Fruit fly (Drosophila melanogaster) whole organism, embryonic: ENCODE measurements around the gene CG6693.

ENCODE experiments used
- Adf1 ChIP-seq: fragments of 200-800 bp; sonication (Bioruptor generic); IDR thresholded peaks from 2 replicates; pipeline ENCODE4 v1.3.6; 2022; ENCODE audit warnings: missing biosample characterization, missing genetic modification characterization
- CG10267 ChIP-seq: fragments of 200-800 bp; sonication (Bioruptor generic); optimal IDR thresholded peaks from 2 replicates; lab custom pipeline; 2018; ENCODE audit warnings: missing biosample characterization, mild to moderate bottlenecking, missing genetic modification characterization, moderate library complexity
- CG11560 ChIP-seq: fragments of 200-800 bp; sonication (Bioruptor generic); IDR thresholded peaks from 3 replicates; pipeline ENCODE4 v1.3.6; 2022; ENCODE audit warnings: missing biosample characterization, missing genetic modification characterization
- CG12391 ChIP-seq: fragments of 200-800 bp; sonication (Bioruptor generic); optimal IDR thresholded peaks from 3 replicates; lab custom pipeline; 2018; ENCODE audit warnings: missing biosample characterization, mild to moderate bottlenecking, missing genetic modification characterization, moderate library complexity
- CG13287 ChIP-seq: fragments of 200-800 bp; sonication (Bioruptor generic); IDR thresholded peaks from 2 replicates; pipeline ENCODE4 v1.3.6; 2022; ENCODE audit warnings: missing biosample characterization, missing genetic modification characterization; ENCODE audit not compliant: partially characterized antibody
- CG14441 ChIP-seq: fragments of 200-800 bp; sonication (Bioruptor generic); IDR thresholded peaks from 2 replicates; pipeline ENCODE4 v1.3.6; 2022; ENCODE audit warnings: missing biosample characterization, missing genetic modification characterization
- CG14667 ChIP-seq: fragments of 200-800 bp; sonication (Bioruptor generic); IDR thresholded peaks from 2 replicates; pipeline ENCODE4 v1.3.6; 2022; ENCODE audit warnings: missing biosample characterization, missing genetic modification characterization
- CG15696 ChIP-seq: fragments of 200-800 bp; sonication (Bioruptor generic); optimal IDR thresholded peaks from 2 replicates; lab custom pipeline; 2019; ENCODE audit warnings: missing biosample characterization, mild to moderate bottlenecking, missing genetic modification characterization, moderate library complexity
- CG16779 ChIP-seq: fragments of 200-800 bp; sonication (Bioruptor generic); IDR thresholded peaks from 2 replicates; pipeline ENCODE4 v1.3.6; 2022; ENCODE audit warnings: missing biosample characterization, missing genetic modification characterization
- CG18011 ChIP-seq: fragments of 200-800 bp; sonication (Bioruptor generic); optimal IDR thresholded peaks from 2 replicates; lab custom pipeline; 2017; ENCODE audit warnings: missing biosample characterization, missing genetic modification characterization, mild to moderate bottlenecking, moderate library complexity, missing genotype
- CG18262 ChIP-seq: fragments of 200-800 bp; optimal IDR thresholded peaks from 3 replicates; lab custom pipeline; 2019; ENCODE audit warnings: missing biosample characterization, mild to moderate bottlenecking, missing genetic modification characterization, moderate library complexity
- CG3281 ChIP-seq: fragments of 200-800 bp; sonication (Bioruptor generic); optimal IDR thresholded peaks from 3 replicates; lab custom pipeline; 2017; ENCODE audit warnings: missing biosample characterization, mild to moderate bottlenecking, missing genetic modification characterization
- CG3726 ChIP-seq: fragments of 200-800 bp; sonication (Bioruptor generic); IDR thresholded peaks from 3 replicates; pipeline ENCODE4, ENCODE4 v1.3.6; 2022; ENCODE audit warnings: missing biosample characterization, missing genetic modification characterization
- CG6654 ChIP-seq: fragments of 200-800 bp; sonication (Bioruptor generic); optimal IDR thresholded peaks from 2 replicates; lab custom pipeline; 2017; ENCODE audit warnings: missing biosample characterization, mild to moderate bottlenecking, missing genetic modification characterization
- CG7963 ChIP-seq: fragments of 200-800 bp; sonication (Bioruptor generic); IDR thresholded peaks from 3 replicates; pipeline ENCODE4 v1.3.6; 2022; ENCODE audit warnings: missing biosample characterization, missing genetic modification characterization; ENCODE audit not compliant: partially characterized antibody
- CG8388 ChIP-seq: fragments of 200-800 bp; sonication (Bioruptor generic); optimal IDR thresholded peaks from 2 replicates; lab custom pipeline; 2019; ENCODE audit warnings: missing biosample characterization, mild to moderate bottlenecking, missing genetic modification characterization, moderate library complexity
- CG8924 ChIP-seq: fragments of 200-800 bp; optimal IDR thresholded peaks from 3 replicates; lab custom pipeline; 2019; ENCODE audit warnings: missing biosample characterization, mild to moderate bottlenecking, missing genetic modification characterization, moderate library complexity
- CG9437 ChIP-seq: fragments of 200-800 bp; sonication (Bioruptor generic); optimal IDR thresholded peaks from 2 replicates; lab custom pipeline; 2018; ENCODE audit warnings: missing biosample characterization, mild to moderate bottlenecking, missing genetic modification characterization
- CG9727 ChIP-seq: fragments of 200-800 bp; sonication (Bioruptor generic); optimal IDR thresholded peaks from 3 replicates; lab custom pipeline; 2017; ENCODE audit warnings: missing biosample characterization, mild to moderate bottlenecking, missing genetic modification characterization
- Camta ChIP-seq: fragments of 200-800 bp; sonication (Bioruptor generic); optimal IDR thresholded peaks from 2 replicates; lab custom pipeline; 2016; ENCODE audit warnings: missing biosample characterization, missing genetic modification characterization
- CkIIα-i1 ChIP-seq: fragments of 200-800 bp; sonication (Bioruptor generic); IDR thresholded peaks from 2 replicates; pipeline ENCODE4 v1.3.6; 2022; ENCODE audit warnings: missing biosample characterization, missing genetic modification characterization
- Dll ChIP-seq: fragments of 200-800 bp; sonication (Bioruptor generic); IDR thresholded peaks from 4 replicates; pipeline ENCODE4 v1.3.6; 2022; ENCODE audit warnings: missing biosample characterization, missing genetic modification characterization; ENCODE audit not compliant: partially characterized antibody
- Ets65A ChIP-seq: fragments of 200-800 bp; sonication (Bioruptor generic); peaks from one replicate; lab custom pipeline; 2016; ENCODE audit warnings: missing biosample characterization, missing genetic modification characterization
- HLH3B ChIP-seq: fragments of 200-800 bp; sonication (Bioruptor generic); IDR thresholded peaks from 2 replicates; pipeline ENCODE4 v1.3.6; 2022; ENCODE audit warnings: missing biosample characterization, missing genetic modification characterization
- HmgZ ChIP-seq: fragments of 200-800 bp; sonication (Bioruptor generic); optimal IDR thresholded peaks from 2 replicates; lab custom pipeline; 2018; ENCODE audit warnings: missing biosample characterization, mild to moderate bottlenecking, missing genetic modification characterization
- Hr39 ChIP-seq: fragments of >200 bp; optimal IDR thresholded peaks from 2 replicates; lab custom pipeline; 2017
- Ravus ChIP-seq: fragments of 200-800 bp; sonication (Bioruptor generic); IDR thresholded peaks from 2 replicates; pipeline ENCODE4 v1.3.6; 2022; ENCODE audit warnings: missing biosample characterization, missing genetic modification characterization
- Sox100B ChIP-seq: fragments of 200-800 bp; sonication (Bioruptor generic); optimal IDR thresholded peaks from 3 replicates; lab custom pipeline; 2018; ENCODE audit warnings: missing biosample characterization, mild to moderate bottlenecking, missing genetic modification characterization
- Sox102F ChIP-seq: fragments of 200-800 bp; sonication (Bioruptor generic); optimal IDR thresholded peaks from 2 replicates; lab custom pipeline; 2018; ENCODE audit warnings: missing biosample characterization, mild to moderate bottlenecking, missing genetic modification characterization, moderate library complexity
- Ssrp ChIP-seq: fragments of 200-800 bp; sonication (Bioruptor generic); optimal IDR thresholded peaks from 2 replicates; lab custom pipeline; 2018; ENCODE audit warnings: missing biosample characterization, mild to moderate bottlenecking, missing genetic modification characterization, moderate library complexity
- az2 ChIP-seq: fragments of 200-800 bp; sonication (Bioruptor generic); optimal IDR thresholded peaks from 3 replicates; lab custom pipeline; 2016; ENCODE audit warnings: missing biosample characterization, missing genetic modification characterization
- bowl ChIP-seq: fragments of 200-800 bp; sonication (Bioruptor generic); IDR thresholded peaks from 2 replicates; pipeline ENCODE4 v1.3.6; 2022; ENCODE audit warnings: missing biosample characterization, missing genetic modification characterization
- dimm ChIP-seq: fragments of 200-800 bp; sonication (Bioruptor generic); IDR thresholded peaks from 2 replicates; pipeline ENCODE4 v1.3.6; 2022; ENCODE audit warnings: missing biosample characterization, missing genetic modification characterization
- dm ChIP-seq: fragments of 200-800 bp; sonication (Bioruptor generic); optimal IDR thresholded peaks from 3 replicates; lab custom pipeline; 2016; ENCODE audit warnings: missing biosample characterization, missing genetic modification characterization
- dmrt99B ChIP-seq: fragments of 200-800 bp; sonication (Bioruptor generic); optimal IDR thresholded peaks from 2 replicates; lab custom pipeline; 2018; ENCODE audit warnings: missing biosample characterization, mild to moderate bottlenecking, missing genetic modification characterization, moderate library complexity
- ftz-f1 ChIP-seq: fragments of 200-800 bp; sonication (Bioruptor generic); optimal IDR thresholded peaks from 2 replicates; lab custom pipeline; 2016; ENCODE audit warnings: missing biosample characterization, missing genetic modification characterization
- gro ChIP-seq: fragments of 200-800 bp; sonication (Bioruptor generic); optimal IDR thresholded peaks from 2 replicates; lab custom pipeline; 2016; ENCODE audit warnings: missing biosample characterization, missing genetic modification characterization
- h ChIP-seq: fragments of >200 bp; optimal IDR thresholded peaks from 2 replicates; lab custom pipeline; 2017
- hbn ChIP-seq: fragments of 200-800 bp; sonication (Bioruptor generic); IDR thresholded peaks from 2 replicates; pipeline ENCODE4 v1.3.6; 2022; ENCODE audit warnings: missing biosample characterization, missing genetic modification characterization; ENCODE audit not compliant: partially characterized antibody
- kah ChIP-seq: fragments of 200-800 bp; sonication (Bioruptor generic); optimal IDR thresholded peaks from 2 replicates; lab custom pipeline; 2018; ENCODE audit warnings: missing biosample characterization, mild to moderate bottlenecking, missing genetic modification characterization
- luna ChIP-seq: fragments of 200-800 bp; sonication (Bioruptor generic); optimal IDR thresholded peaks from 2 replicates; lab custom pipeline; 2016; ENCODE audit warnings: missing biosample characterization, missing genetic modification characterization
- otp ChIP-seq: fragments of 200-800 bp; sonication (Bioruptor generic); IDR thresholded peaks from 3 replicates; pipeline ENCODE4, ENCODE4 v1.3.6; 2022; ENCODE audit warnings: missing biosample characterization, missing genetic modification characterization
- pum ChIP-seq: fragments of 200-800 bp; sonication (Bioruptor generic); optimal IDR thresholded peaks from 2 replicates; lab custom pipeline; 2016; ENCODE audit warnings: missing biosample characterization, missing genetic modification characterization
- sens-2 ChIP-seq: fragments of 200-800 bp; sonication (Bioruptor generic); IDR thresholded peaks from 2 replicates; pipeline ENCODE4 v1.3.6; 2022; ENCODE audit warnings: missing biosample characterization, missing genetic modification characterization
- sr ChIP-seq: fragments of 200-800 bp; sonication (Bioruptor generic); IDR thresholded peaks from 3 replicates; pipeline ENCODE4 v1.3.6; 2022; ENCODE audit warnings: missing biosample characterization, missing genetic modification characterization
- tup ChIP-seq: fragments of 200-800 bp; sonication (Bioruptor generic); optimal IDR thresholded peaks from 2 replicates; lab custom pipeline; 2016; ENCODE audit warnings: missing biosample characterization, mild to moderate bottlenecking, missing genetic modification characterization, moderate library complexity
- unc-4 ChIP-seq: fragments of 200-800 bp; sonication (Bioruptor generic); IDR thresholded peaks from 2 replicates; pipeline ENCODE4 v1.3.6; 2022; ENCODE audit warnings: missing biosample characterization, missing genetic modification characterization; ENCODE audit not compliant: partially characterized antibody
- unpg ChIP-seq: fragments of 200-800 bp; sonication (Bioruptor generic); optimal IDR thresholded peaks from 3 replicates; lab custom pipeline; 2018; ENCODE audit warnings: missing biosample characterization, mild to moderate bottlenecking, missing genetic modification characterization, moderate library complexity
- vvl ChIP-seq: fragments of 200-800 bp; sonication (Bioruptor generic); IDR thresholded peaks from 2 replicates; pipeline ENCODE4 v1.3.6; 2022; ENCODE audit warnings: missing biosample characterization, missing genetic modification characterization
- zen2 ChIP-seq: fragments of 200-800 bp; sonication (Bioruptor generic); IDR thresholded peaks from 3 replicates; pipeline ENCODE4 v1.3.6; 2022; ENCODE audit warnings: missing biosample characterization, missing genetic modification characterization; ENCODE audit not compliant: partially characterized antibody

The CG6693 gene

DNA sequence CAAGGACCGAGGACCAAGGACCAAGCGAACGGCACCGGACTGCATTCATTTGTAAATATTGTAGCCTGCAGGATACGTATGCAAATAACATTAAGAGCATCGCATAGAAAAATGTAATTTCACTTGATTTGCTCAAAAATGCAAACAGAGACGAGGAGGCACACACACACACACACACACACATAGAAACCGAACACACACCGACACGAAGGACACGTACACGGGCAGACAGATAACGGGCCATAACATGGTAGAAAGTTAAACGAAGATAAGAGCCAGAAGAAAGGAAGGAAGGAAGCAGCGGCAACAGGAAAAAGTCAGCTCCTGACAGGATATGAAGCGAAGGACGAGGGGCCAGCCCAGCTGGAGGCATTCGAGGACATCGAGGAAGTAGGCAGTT is 49.1 kb upstream of the CG6693 start:
- TF ChIP-seq Ets65A (GFP tag; lab: Kevin White, UChicago) (peak; percentile 66), CG12391 (tag; lab: Kevin White, UChicago) (no peak)

DNA sequence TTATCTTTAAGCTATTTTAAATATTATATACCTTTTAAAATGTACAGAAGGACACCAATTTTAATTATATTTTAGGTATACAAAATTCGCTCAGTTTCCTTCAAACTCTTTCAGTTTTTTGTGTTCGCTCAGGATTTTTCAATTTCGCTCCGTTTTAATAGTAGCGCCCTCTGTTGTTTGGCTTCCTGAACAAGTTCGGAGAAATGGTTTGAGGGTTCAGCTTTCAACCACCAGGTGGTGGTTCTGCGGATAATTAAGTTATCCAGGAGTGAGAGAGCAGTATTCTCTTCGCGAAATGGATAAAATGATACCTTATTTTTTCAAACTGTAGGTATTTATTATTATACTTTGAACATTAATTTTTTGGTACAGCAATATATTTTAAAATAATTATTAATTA is 47.6 kb upstream of the CG6693 start:
- TF ChIP-seq CG8924 (tag; lab: Kevin White, UChicago): peak; percentile 21
- TF ChIP-seq CG3726 (GFP tag; lab: Robert Waterston, UW): 0 out of 3 replicates have a peak, but pooled peaks have one; percentile 41
- peak; percentile 59 for TF ChIP-seq h (lab: Kevin White, UChicago)
- TF ChIP-seq CG13287 (GFP tag; lab: Robert Waterston, UW): no peak
- no peak; the same call in 1 of the 2 replicates for TF ChIP-seq CG14667 (GFP tag; lab: Robert Waterston, UW)
- TF ChIP-seq CG18262 (tag; lab: Kevin White, UChicago): no peak
- TF ChIP-seq CG3281 (GFP tag; lab: Kevin White, UChicago): no peak
- peak; percentile 41 for TF ChIP-seq CG9437 (GFP tag; lab: Kevin White, UChicago)
- peak; percentile 61 for TF ChIP-seq CG8388 (GFP tag; lab: Kevin White, UChicago)
- TF ChIP-seq Ssrp (tag; lab: Kevin White, UChicago): no peak
- no peak for TF ChIP-seq tup (GFP tag; lab: Kevin White, UChicago)
- no peak for TF ChIP-seq sr (GFP tag; lab: Robert Waterston, UW)
- TF ChIP-seq HmgZ (tag; lab: Kevin White, UChicago): no peak
- TF ChIP-seq hbn (GFP tag; lab: Robert Waterston, UW): no peak
- TF ChIP-seq CG14441 (GFP tag; lab: Robert Waterston, UW): no peak
- peak; percentile 50 for TF ChIP-seq pum
- TF ChIP-seq unc-4 (GFP tag; lab: Robert Waterston, UW): no peak
- TF ChIP-seq gro: no peak
- TF ChIP-seq CG6654: peak; percentile 71
- no peak for TF ChIP-seq CG16779 (GFP tag; lab: Robert Waterston, UW)
- TF ChIP-seq Sox102F (GFP tag; lab: Kevin White, UChicago): no peak
- TF ChIP-seq vvl (GFP tag; lab: Robert Waterston, UW): no peak
- no peak for TF ChIP-seq unpg
- peak; percentile 3 for TF ChIP-seq Camta (GFP tag; lab: Kevin White, UChicago)
- peak; percentile 72 for TF ChIP-seq Sox100B (GFP tag; lab: Kevin White, UChicago)
- no peak for TF ChIP-seq CG11560
- no peak for TF ChIP-seq luna
- no peak for TF ChIP-seq CG7963 (GFP tag; lab: Robert Waterston, UW)
- peak; percentile 81 for TF ChIP-seq CG15696 (tag; lab: Kevin White, UChicago)
- no peak for TF ChIP-seq CkIIα-i1 (GFP tag; lab: Robert Waterston, UW)
- peak; percentile 70 for TF ChIP-seq CG9727 (GFP tag; lab: Kevin White, UChicago)
- TF ChIP-seq Hr39 (lab: Kevin White, UChicago): no peak
- no peak for TF ChIP-seq bowl (GFP tag; lab: Robert Waterston, UW)
- peak; percentile 64 for TF ChIP-seq otp (GFP tag; lab: Robert Waterston, UW)
- no peak for TF ChIP-seq Adf1 (GFP tag; lab: Robert Waterston, UW)
- TF ChIP-seq az2: peak; percentile 82
- TF ChIP-seq Dll (GFP tag; lab: Robert Waterston, UW): no peak
- TF ChIP-seq CG18011 (GFP tag; lab: Kevin White, UChicago): no peak
- no peak for TF ChIP-seq dmrt99B
- TF ChIP-seq CG10267 (tag; lab: Kevin White, UChicago): peak; percentile 66
- TF ChIP-seq kah (GFP tag; lab: Kevin White, UChicago): peak; percentile 73
- peak; percentile 68 for TF ChIP-seq sens-2 (GFP tag; lab: Robert Waterston, UW)
- 0 out of 2 replicates have a peak, but pooled peaks have one; percentile 6 for TF ChIP-seq dimm
- TF ChIP-seq HLH3B (GFP tag; lab: Robert Waterston, UW): 0 out of 2 replicates have a peak, but pooled peaks have one; percentile 32
- TF ChIP-seq dm (GFP tag; lab: Kevin White, UChicago): peak; percentile 27
- TF ChIP-seq ftz-f1 (GFP tag; lab: Kevin White, UChicago): no peak
- no peak for TF ChIP-seq zen2 (GFP tag; lab: Robert Waterston, UW)
- TF ChIP-seq Ravus (GFP tag; lab: Robert Waterston, UW): no peak
